Fruit fly (Drosophila melanogaster): Measurements from ENCODE around the gene CG18542.

- TF ChIP-seq CTCF (optimal IDR thresholded peaks at IDR 0.05): no peak
- TF ChIP-seq CG8478 (optimal IDR thresholded peaks at IDR 0.05): no peak
Observed at dm6 chr3R:9701148-9701703, 15.7 kb downstream of the CG18542 start.
